Fruit fly (Drosophila melanogaster): Measurements from ENCODE around the gene CG3308.

CG3308 gene

DNA sequence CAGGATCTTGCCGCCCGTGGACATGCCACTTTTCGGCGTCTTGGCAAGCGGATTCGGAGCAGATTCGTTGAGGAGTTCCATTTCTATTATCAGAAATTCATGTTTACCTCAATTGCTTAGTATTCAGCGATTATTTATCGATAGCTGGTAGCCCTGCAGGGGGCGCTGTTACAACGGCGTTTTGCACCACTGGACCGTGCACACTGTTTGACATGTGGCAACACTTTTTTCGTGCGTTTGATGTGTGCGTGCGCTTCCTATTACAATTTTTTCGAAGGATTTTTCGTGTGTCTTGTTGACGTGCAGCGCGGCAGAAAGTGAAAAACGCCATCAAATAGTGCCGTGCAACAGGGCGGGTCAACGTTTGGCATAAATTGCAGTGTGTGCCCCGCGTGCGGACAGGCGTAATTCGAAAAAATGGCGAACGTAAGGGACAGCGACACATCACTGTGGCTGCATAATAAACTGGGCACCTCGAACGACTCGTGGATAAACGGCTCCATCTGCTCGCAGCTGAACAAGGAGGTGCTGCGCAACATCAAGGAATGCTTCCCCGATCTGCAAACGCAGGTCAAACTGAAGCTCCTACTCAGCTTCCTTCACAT is 50.1 kb downstream of the CG3308 start, which contains the start of the genes CG3337 and Nelf-A (continued):
- TF ChIP-seq CG10565 (GFP tag; optimal IDR thresholded peaks at IDR 0.05) (no peak), Atf3 (GFP tag; optimal IDR thresholded peaks at IDR 0.05) (peak; percentile 40), Myb (GFP tag; optimal IDR thresholded peaks at IDR 0.05) (peak; percentile 77), gt (GFP tag; IDR thresholded peaks at IDR 0.05) (no peak), Dad (GFP tag; optimal IDR thresholded peaks at IDR 0.05) (peak; percentile 73), Trl (optimal IDR thresholded peaks at IDR 0.05) (no peak), Trl (GFP tag; optimal IDR thresholded peaks at IDR 0.05) (peak; percentile 67), CG1529 (GFP tag; optimal IDR thresholded peaks at IDR 0.05) (no peak), zfh2 (GFP tag; optimal IDR thresholded peaks at IDR 0.05) (peak; percentile 83), so (GFP tag; IDR thresholded peaks at IDR 0.05) (0 out of 3 replicates have a peak, but pooled peaks have one; percentile 19), da (GFP tag; optimal IDR thresholded peaks at IDR 0.05) (peak; percentile 40), dmrt11E (tag; optimal IDR thresholded peaks at IDR 0.05) (peak; percentile 42), Nf-YB (GFP tag; optimal IDR thresholded peaks at IDR 0.05) (no peak), CG3847 (GFP tag; IDR thresholded peaks at IDR 0.05) (peak; percentile 93), Dref (GFP tag; IDR thresholded peaks at IDR 0.05) (peak; percentile 98), dysf (GFP tag; IDR thresholded peaks at IDR 0.05) (peak; percentile 70), CG4730 (GFP tag; IDR thresholded peaks at IDR 0.05) (no peak), CG31388 (GFP tag; optimal IDR thresholded peaks at IDR 0.05) (no peak), CG10321 (GFP tag; IDR thresholded peaks at IDR 0.05) (peak; percentile 41; the same call in 1 of the 2 replicates), nau (GFP tag; optimal IDR thresholded peaks at IDR 0.05) (no peak), row (GFP tag; IDR thresholded peaks at IDR 0.05) (peak; percentile 54), prd (optimal IDR thresholded peaks at IDR 0.05) (no peak), prd (GFP tag; IDR thresholded peaks at IDR 0.05) (peak; percentile 73), CG9817 (tag; optimal IDR thresholded peaks at IDR 0.05) (peak; percentile 30), lilli (GFP tag; optimal IDR thresholded peaks at IDR 0.05) (peak; percentile 86), Rfx (GFP tag; IDR thresholded peaks at IDR 0.05) (peak; percentile 92), ewg (GFP tag; optimal IDR thresholded peaks at IDR 0.05) (peak; percentile 91), CG11504 (tag; optimal IDR thresholded peaks at IDR 0.05) (no peak), Antp (GFP tag; optimal IDR thresholded peaks at IDR 0.05) (peak; percentile 84), CG6765 (GFP tag; optimal IDR thresholded peaks at IDR 0.05) (peak; percentile 6), CG17328 (GFP tag; IDR thresholded peaks at IDR 0.05) (no peak), fd3F (GFP tag; optimal IDR thresholded peaks at IDR 0.05) (peak; percentile 31), Dll (GFP tag; IDR thresholded peaks at IDR 0.05; ENCODE audit: partially characterized antibody) (peak; percentile 69), CG13424 (tag; optimal IDR thresholded peaks at IDR 0.05) (peak; percentile 48), CG11560 (tag; IDR thresholded peaks at IDR 0.05) (peak; percentile 68; the same call in 2 of the 3 replicates), pnt (GFP tag; optimal IDR thresholded peaks at IDR 0.05) (peak; percentile 37), ATbp (GFP tag; optimal IDR thresholded peaks at IDR 0.05) (no peak), Sry-δ (GFP tag; optimal IDR thresholded peaks at IDR 0.05) (peak; percentile 86), Abd-B (GFP tag; optimal IDR thresholded peaks at IDR 0.05) (peak; percentile 40), danr (GFP tag; IDR thresholded peaks at IDR 0.05) (no peak), CG4707 (GFP tag; optimal IDR thresholded peaks at IDR 0.05) (peak; percentile 49), TFAM (GFP tag; optimal IDR thresholded peaks at IDR 0.05) (no peak), cg (GFP tag; optimal IDR thresholded peaks at IDR 0.05) (peak; percentile 63), fd96Cb (tag; optimal IDR thresholded peaks at IDR 0.05) (peak; percentile 9), Max (GFP tag; optimal IDR thresholded peaks at IDR 0.05) (peak; percentile 83), Jarid2 (GFP tag; optimal IDR thresholded peaks at IDR 0.05) (no peak), CG11093 (GFP tag; IDR thresholded peaks at IDR 0.05) (no peak), hkb (optimal IDR thresholded peaks at IDR 0.05) (no peak), hkb (GFP tag; IDR thresholded peaks at IDR 0.05) (peak; percentile 42), Bgb (GFP tag; IDR thresholded peaks at IDR 0.05; ENCODE audit: partially characterized antibody) (peak; percentile 94), bbx (GFP tag; IDR thresholded peaks at IDR 0.05; ENCODE audit: partially characterized antibody) (peak; percentile 89)
